Worm (Caenorhabditis elegans) whole organism, L1 larva: ENCODE measurements around the gene bmy-1.

Experiments
- ceh-8 ChIP-seq: fragments of 200-800 bp; sonication (Bioruptor generic); optimal IDR thresholded peaks from 2 replicates; lab custom pipeline; 2018; ENCODE audit warnings: mild to moderate bottlenecking, missing genetic modification characterization, moderate library complexity, missing compliant biosample characterization
- elt-3 ChIP-seq, 6 experiments: fragments of 150-350 bp in 1 of 6; sonication (generic microtip); optimal IDR thresholded peaks; 2 replicates each; lab custom pipeline; 2017 to 2018; ENCODE audit warnings: missing biosample characterization in 6 of 6, missing genetic modification characterization in 6 of 6, inconsistent platforms in 1 of 6
- isw-1 ChIP-seq: fragments of 200-800 bp; sonication (Bioruptor generic); IDR thresholded peaks from 2 replicates; pipeline ENCODE4 v1.3.6; 2022; ENCODE audit warnings: missing genetic modification characterization, missing compliant biosample characterization
- lin-13 ChIP-seq: fragments of 150-350 bp; optimal IDR thresholded peaks from 2 replicates; lab custom pipeline; 2014; ENCODE audit warnings: missing biosample characterization, missing genetic modification reagents, missing genetic modification characterization
- lin-15B ChIP-seq: fragments of 150-350 bp; sonication (generic microtip); optimal IDR thresholded peaks from 3 replicates; lab custom pipeline; 2014; ENCODE audit warnings: missing biosample characterization, missing genetic modification characterization
- unc-86 ChIP-seq: sonication (generic microtip); optimal IDR thresholded peaks from 2 replicates; lab custom pipeline; 2016; ENCODE audit warnings: missing genetic modification characterization, missing compliant biosample characterization
- unc-98 ChIP-seq: fragments of 200-800 bp; sonication (Bioruptor generic); IDR thresholded peaks from 2 replicates; pipeline ENCODE4 v1.3.6; 2022; ENCODE audit warnings: missing genetic modification characterization, missing compliant biosample characterization
- ztf-4 ChIP-seq: fragments of 150-350 bp; optimal IDR thresholded peaks from 2 replicates; lab custom pipeline; 2014; ENCODE audit warnings: missing biosample characterization, missing genetic modification characterization

- no peak for TF ChIP-seq unc-98 (GFP tag; lab: Robert Waterston, UW)
- no peak for TF ChIP-seq lin-15B
- TF ChIP-seq ceh-8 (GFP tag; lab: Kevin White, UChicago) = no peak
- TF ChIP-seq isw-1 = no peak
- no peak for TF ChIP-seq ztf-4 (tag; lab: Kevin White, UChicago)
- no peak for TF ChIP-seq elt-3 (tag; optimal IDR thresholded peaks at IDR 0.05; lab: Kevin White, UChicago)
- no peak for TF ChIP-seq unc-86 (tag; lab: Kevin White, UChicago)
- TF ChIP-seq lin-13 (GFP tag; lab: Kevin White, UChicago) = no peak
Measured at ce11 chrII:5395594-5395993, 37.1 kb downstream of the bmy-1 start, which contains the start of gene pink-1.
